Fruit fly (Drosophila melanogaster) whole organism, prepupa: ENCODE results near the gene CG13058.

Experiments
- CG3032 ChIP-seq: fragments of 200-800 bp; optimal IDR thresholded peaks from 2 replicates; lab custom pipeline; 2019; ENCODE audit warnings: missing biosample characterization, mild to moderate bottlenecking, missing genetic modification characterization, moderate library complexity
- CG32006 ChIP-seq: fragments of 200-800 bp; sonication (Bioruptor generic); optimal IDR thresholded peaks from 3 replicates; lab custom pipeline; 2017; ENCODE audit warnings: missing biosample characterization, mild to moderate bottlenecking, missing genetic modification characterization
- CG6163 ChIP-seq: fragments of 200-800 bp; sonication (Bioruptor generic); IDR thresholded peaks from 3 replicates; pipeline ENCODE4 v1.3.6; 2022; ENCODE audit warnings: missing biosample characterization, missing genetic modification characterization
- CG6792 ChIP-seq: fragments of 200-800 bp; sonication (Bioruptor generic); optimal IDR thresholded peaks from 3 replicates; lab custom pipeline; 2016; ENCODE audit warnings: missing biosample characterization, missing genetic modification characterization
- Eip75B ChIP-seq: fragments of 200-800 bp; sonication (Bioruptor generic); optimal IDR thresholded peaks from 3 replicates; lab custom pipeline; 2016; ENCODE audit warnings: missing biosample characterization, missing genetic modification characterization
- Sox15 ChIP-seq: fragments of 200-800 bp; sonication (Bioruptor generic); optimal IDR thresholded peaks from 3 replicates; lab custom pipeline; 2016; ENCODE audit warnings: missing biosample characterization, missing genetic modification characterization
- acj6 ChIP-seq: fragments of 200-800 bp; sonication (Bioruptor generic); optimal IDR thresholded peaks from 3 replicates; lab custom pipeline; 2016; ENCODE audit warnings: missing biosample characterization, missing genetic modification characterization
- fd85E ChIP-seq: fragments of 200-800 bp; sonication (Bioruptor generic); optimal IDR thresholded peaks from 3 replicates; lab custom pipeline; 2016; ENCODE audit warnings: missing biosample characterization, missing genetic modification characterization

Gene CG13058

DNA sequence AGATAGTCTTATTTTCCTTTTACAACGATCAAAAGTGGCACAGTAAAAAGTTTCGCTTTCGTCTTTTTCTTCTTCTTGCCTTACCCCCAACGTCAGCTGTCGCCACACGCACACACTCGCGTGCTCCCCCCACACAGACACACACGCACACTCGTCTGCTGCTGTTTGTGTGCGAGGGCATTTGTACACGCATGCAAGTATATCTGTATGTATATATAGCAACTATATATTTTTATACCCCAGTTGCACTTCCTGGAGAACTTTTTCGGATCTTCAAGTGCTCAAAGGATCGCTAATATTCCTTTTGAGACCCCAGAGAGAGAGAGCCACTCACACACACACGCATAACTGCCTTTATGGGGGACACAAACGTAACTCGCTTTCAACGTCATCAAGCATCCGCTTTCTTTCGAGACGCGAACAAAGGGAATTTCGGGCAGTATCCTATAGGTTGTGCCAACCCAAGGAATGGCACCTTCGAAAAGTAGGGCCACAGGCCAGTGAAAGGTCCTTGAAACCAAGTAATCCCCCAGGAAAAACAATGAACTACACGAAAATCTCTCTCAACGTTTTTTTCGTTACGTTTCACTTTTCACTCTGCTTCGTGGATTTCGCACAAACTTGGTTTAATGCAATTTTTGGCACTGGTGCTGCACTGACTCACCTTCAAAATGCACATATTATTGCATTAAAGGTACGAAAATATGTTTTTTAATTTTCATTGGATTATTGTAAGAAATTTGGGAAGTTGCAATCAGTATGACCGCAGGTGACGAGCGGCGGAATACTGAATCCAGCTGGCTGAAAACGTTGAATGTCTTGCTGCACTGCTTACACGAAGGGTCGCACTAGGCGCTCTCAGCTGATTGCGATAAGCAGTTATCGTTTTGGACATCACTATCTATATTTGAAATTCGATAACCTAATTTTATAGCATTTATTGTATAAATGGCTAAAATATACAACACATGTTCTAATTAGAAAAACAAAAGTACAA, 49.4 kb downstream of the CG13058 start, which contains the start of gene roq (continued):
- TF ChIP-seq CG3032 (tag; lab: Kevin White, UChicago) (peak; percentile 10), fd85E (GFP tag; lab: Kevin White, UChicago) (no peak), acj6 (no peak), CG32006 (GFP tag; lab: Kevin White, UChicago) (no peak), Sox15 (GFP tag; lab: Kevin White, UChicago) (no peak), CG6792 (GFP tag; lab: Kevin White, UChicago) (no peak), CG6163 (no peak), Eip75B (GFP tag; lab: Kevin White, UChicago) (no peak)
